Fruit fly (Drosophila melanogaster): ENCODE data around the gene Acbp2.

DNA sequence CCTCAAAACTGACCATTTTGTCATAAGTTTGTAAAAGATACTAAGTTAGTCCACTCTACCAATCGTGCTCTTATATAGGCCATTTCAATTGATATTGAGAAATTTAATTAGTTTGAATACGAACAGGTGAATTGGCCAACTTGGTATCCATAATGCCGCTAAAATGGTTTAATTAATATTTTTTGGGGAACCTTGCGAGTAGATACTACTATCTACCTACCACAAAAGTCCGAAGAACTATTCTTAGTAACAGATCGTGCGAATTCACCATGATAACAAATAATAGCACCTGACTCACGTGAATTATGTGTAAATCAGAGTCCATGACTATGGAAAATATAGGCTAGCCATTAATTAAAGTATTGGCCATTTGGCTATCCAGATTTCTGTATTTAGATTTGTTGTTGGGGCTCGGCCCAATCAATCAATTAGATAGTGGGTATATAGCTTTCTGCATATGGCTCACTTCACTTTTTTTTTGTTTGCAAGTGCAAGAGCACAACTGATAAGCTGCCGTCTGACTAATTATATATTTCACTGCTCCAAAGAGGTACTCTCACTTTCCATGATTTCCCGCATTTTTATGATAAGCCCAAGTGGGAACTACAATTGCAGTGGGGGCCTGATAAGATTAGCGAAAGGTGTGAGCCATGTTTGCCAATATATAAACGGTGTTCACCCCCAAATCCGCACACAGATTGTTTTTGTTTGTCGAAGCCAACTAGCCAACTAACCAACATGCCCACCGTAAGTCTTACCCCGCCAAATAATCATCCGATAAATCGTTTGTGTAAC lies 3.3 kb upstream of the Acbp2 start, which contains the start of the genes Acbp4 and Acbp6:
- TF ChIP-seq abd-A (tag; optimal IDR thresholded peaks at IDR 0.05) = no peak
- no peak for TF ChIP-seq Hr78 (GFP tag; optimal IDR thresholded peaks at IDR 0.05)
- TF ChIP-seq CG2889 (GFP tag; IDR thresholded peaks at IDR 0.05) = no peak
- TF ChIP-seq tna (GFP tag; IDR thresholded peaks at IDR 0.05; ENCODE audit: partially characterized antibody) = no peak
